Fruit fly (Drosophila melanogaster) whole organism, embryonic: ENCODE data around the gene lectin-37Da.

ENCODE experiments used
- Aef1 ChIP-seq: fragments of 200-800 bp; sonication (Bioruptor generic); IDR thresholded peaks from 3 replicates; pipeline ENCODE4 v1.3.6; 2022; ENCODE audit warnings: missing biosample characterization, missing genetic modification characterization
- Awh ChIP-seq: fragments of 200-800 bp; sonication (Bioruptor generic); IDR thresholded peaks from 2 replicates; pipeline ENCODE4, ENCODE4 v1.3.6; 2022; ENCODE audit warnings: missing biosample characterization, missing genetic modification characterization
- CG10431 ChIP-seq: fragments of 200-800 bp; sonication (Bioruptor generic); optimal IDR thresholded peaks from 3 replicates; lab custom pipeline; 2018; ENCODE audit warnings: missing biosample characterization, mild to moderate bottlenecking, missing genetic modification characterization
- CG11456 ChIP-seq: fragments of 200-800 bp; sonication (Bioruptor generic); IDR thresholded peaks from 3 replicates; pipeline ENCODE4 v1.3.6; 2022; ENCODE audit warnings: missing biosample characterization, missing genetic modification characterization
- CG12744 ChIP-seq: fragments of 200-800 bp; sonication (Bioruptor generic); optimal IDR thresholded peaks from 2 replicates; lab custom pipeline; 2016; ENCODE audit warnings: missing biosample characterization, missing genetic modification characterization
- CG12942 ChIP-seq: fragments of 200-800 bp; sonication (Bioruptor generic); optimal IDR thresholded peaks from 3 replicates; lab custom pipeline; 2016; ENCODE audit warnings: missing biosample characterization, missing genetic modification characterization
- CG13296 ChIP-seq: fragments of 200-800 bp; sonication (Bioruptor generic); optimal IDR thresholded peaks from 3 replicates; lab custom pipeline; 2018; ENCODE audit warnings: missing biosample characterization, mild to moderate bottlenecking, missing genetic modification characterization
- CG15073 ChIP-seq: fragments of 200-800 bp; sonication (Bioruptor generic); optimal IDR thresholded peaks from 2 replicates; lab custom pipeline; 2016; ENCODE audit warnings: missing biosample characterization, missing genetic modification characterization
- CG15601 ChIP-seq: fragments of 200-800 bp; sonication (Bioruptor generic); optimal IDR thresholded peaks from 3 replicates; lab custom pipeline; 2019; ENCODE audit warnings: missing biosample characterization, mild to moderate bottlenecking, missing genetic modification characterization, moderate library complexity
- CG1792 ChIP-seq: fragments of 200-800 bp; sonication (Bioruptor generic); optimal IDR thresholded peaks from 2 replicates; lab custom pipeline; 2016; ENCODE audit warnings: missing biosample characterization, missing genetic modification characterization
- CG18262 ChIP-seq: fragments of 200-800 bp; optimal IDR thresholded peaks from 3 replicates; lab custom pipeline; 2019; ENCODE audit warnings: missing biosample characterization, mild to moderate bottlenecking, missing genetic modification characterization, moderate library complexity
- CG2199 ChIP-seq: fragments of 200-800 bp; sonication (Bioruptor generic); IDR thresholded peaks from 3 replicates; pipeline ENCODE4 v1.3.6; 2022; ENCODE audit warnings: missing biosample characterization, missing genetic modification characterization
- CG31441 ChIP-seq: fragments of 200-800 bp; sonication (Bioruptor generic); IDR thresholded peaks from 2 replicates; pipeline ENCODE4 v1.3.6; 2022; ENCODE audit warnings: missing biosample characterization, missing genetic modification characterization
- CG33213 ChIP-seq: fragments of 200-800 bp; sonication (Bioruptor generic); optimal IDR thresholded peaks from 3 replicates; lab custom pipeline; 2016; ENCODE audit warnings: missing biosample characterization, missing genetic modification characterization
- CG6254 ChIP-seq: fragments of 200-800 bp; sonication (Bioruptor generic); optimal IDR thresholded peaks from 3 replicates; lab custom pipeline; 2017; ENCODE audit warnings: mild to moderate bottlenecking, missing biosample characterization, missing genetic modification reagents, missing genetic modification characterization
- CG7372 ChIP-seq: fragments of 200-800 bp; sonication (Bioruptor generic); IDR thresholded peaks from 2 replicates; pipeline ENCODE4 v1.3.6; 2022; ENCODE audit warnings: missing biosample characterization, missing genetic modification characterization
- CG8290 ChIP-seq, 3 experiments: fragments of 200-800 bp; sonication (Bioruptor generic); optimal IDR thresholded peaks; 2 replicates each; lab custom pipeline; 2016 to 2019; ENCODE audit warnings: missing biosample characterization in 3 of 3, missing genetic modification characterization in 3 of 3, mild to moderate bottlenecking in 2 of 3, moderate library complexity in 1 of 3
- Chrac-16 ChIP-seq: fragments of 200-800 bp; sonication (Bioruptor generic); optimal IDR thresholded peaks from 3 replicates; lab custom pipeline; 2016; ENCODE audit warnings: missing biosample characterization, missing genetic modification characterization
- Deaf1 ChIP-seq: fragments of 200-800 bp; optimal IDR thresholded peaks from 3 replicates; lab custom pipeline; 2019; ENCODE audit warnings: missing biosample characterization, mild to moderate bottlenecking, missing genetic modification characterization, moderate library complexity
- Drgx ChIP-seq: fragments of 200-800 bp; sonication (Bioruptor generic); IDR thresholded peaks from 2 replicates; pipeline ENCODE4 v1.3.6; 2022; ENCODE audit warnings: missing biosample characterization, missing genetic modification characterization
- E2f1 ChIP-seq: fragments of 200-800 bp; sonication (Bioruptor generic); IDR thresholded peaks from 2 replicates; pipeline ENCODE4 v1.3.6; 2022; ENCODE audit warnings: missing biosample characterization, missing genetic modification characterization
- Gsc ChIP-seq: fragments of 200-800 bp; sonication (Bioruptor generic); IDR thresholded peaks from 2 replicates; pipeline ENCODE4 v1.3.6; 2022; ENCODE audit warnings: missing biosample characterization, missing genetic modification characterization
- Hmx ChIP-seq: fragments of 200-800 bp; sonication (Bioruptor generic); optimal IDR thresholded peaks from 2 replicates; lab custom pipeline; 2016; ENCODE audit warnings: missing biosample characterization, missing genetic modification characterization
- Med ChIP-seq: fragments of 200-800 bp; sonication (Bioruptor generic); peaks from one replicate; lab custom pipeline; 2016; ENCODE audit warnings: missing biosample characterization, missing genetic modification characterization, mild to moderate bottlenecking, inconsistent platforms, moderate library complexity
- Mes4 ChIP-seq: fragments of 200-800 bp; sonication (Bioruptor generic); optimal IDR thresholded peaks from 2 replicates; lab custom pipeline; 2016; ENCODE audit warnings: missing biosample characterization, missing genetic modification characterization
- Ravus ChIP-seq: fragments of 200-800 bp; sonication (Bioruptor generic); IDR thresholded peaks from 2 replicates; pipeline ENCODE4 v1.3.6; 2022; ENCODE audit warnings: missing biosample characterization, missing genetic modification characterization
- Sry-β ChIP-seq: fragments of 200-800 bp; sonication (Bioruptor generic); optimal IDR thresholded peaks from 2 replicates; lab custom pipeline; 2018; ENCODE audit warnings: missing biosample characterization, mild to moderate bottlenecking, missing genetic modification characterization, moderate library complexity
- Ssrp ChIP-seq: fragments of 200-800 bp; sonication (Bioruptor generic); optimal IDR thresholded peaks from 2 replicates; lab custom pipeline; 2018; ENCODE audit warnings: missing biosample characterization, mild to moderate bottlenecking, missing genetic modification characterization, moderate library complexity
- Tbp ChIP-seq: fragments of >200 bp; optimal IDR thresholded peaks from 2 replicates; lab custom pipeline; 2018; ENCODE audit warnings: missing biosample characterization, missing genetic modification characterization
- YL-1 ChIP-seq: fragments of 200-800 bp; sonication (Bioruptor generic); optimal IDR thresholded peaks from 3 replicates; lab custom pipeline; 2017; ENCODE audit warnings: missing biosample characterization, mild to moderate bottlenecking, missing genetic modification characterization
- cas ChIP-seq: fragments of 200-800 bp; sonication (Bioruptor generic); IDR thresholded peaks from 2 replicates; pipeline ENCODE4 v1.3.6; 2022; ENCODE audit warnings: missing biosample characterization, missing genetic modification characterization
- corto ChIP-seq: fragments of 200-800 bp; sonication (Bioruptor generic); optimal IDR thresholded peaks from 2 replicates; lab custom pipeline; 2016; ENCODE audit warnings: missing biosample characterization, mild to moderate bottlenecking, missing genetic modification characterization, moderate library complexity
- croc ChIP-seq: fragments of 200-800 bp; sonication (Bioruptor generic); conservative IDR thresholded peaks from 3 replicates; pipeline ENCODE4 v1.3.6; 2022; ENCODE audit warnings: missing biosample characterization, missing genetic modification characterization
- danr ChIP-seq: fragments of 200-800 bp; sonication (Bioruptor generic); IDR thresholded peaks from 2 replicates; pipeline ENCODE4 v1.3.6; 2022; ENCODE audit warnings: missing biosample characterization, missing genetic modification characterization
- dmrt11E ChIP-seq: fragments of 200-800 bp; sonication (Bioruptor generic); optimal IDR thresholded peaks from 3 replicates; lab custom pipeline; 2018; ENCODE audit warnings: missing biosample characterization, mild to moderate bottlenecking, missing genetic modification characterization, moderate library complexity
- en ChIP-seq: fragments of 200-800 bp; sonication (Bioruptor generic); optimal IDR thresholded peaks from 2 replicates; lab custom pipeline; 2016; ENCODE audit warnings: missing biosample characterization, missing genetic modification characterization
- ewg ChIP-seq: fragments of 200-800 bp; sonication (Bioruptor generic); optimal IDR thresholded peaks from 3 replicates; lab custom pipeline; 2017; ENCODE audit warnings: mild to moderate bottlenecking, missing biosample characterization, missing genetic modification reagents, missing genetic modification characterization
- fd3F ChIP-seq: fragments of 200-800 bp; sonication (Bioruptor generic); optimal IDR thresholded peaks from 2 replicates; lab custom pipeline; 2018; ENCODE audit warnings: missing biosample characterization, mild to moderate bottlenecking, missing genetic modification characterization, moderate library complexity
- gsb ChIP-seq: fragments of 200-800 bp; sonication (Bioruptor generic); IDR thresholded peaks from 2 replicates; pipeline ENCODE4 v1.3.6; 2022; ENCODE audit warnings: missing biosample characterization, missing genetic modification characterization
- ind ChIP-seq: fragments of 200-800 bp; sonication (Bioruptor generic); optimal IDR thresholded peaks from 3 replicates; lab custom pipeline; 2016; ENCODE audit warnings: missing biosample characterization, missing genetic modification characterization
- jumu ChIP-seq: fragments of 200-800 bp; sonication (Bioruptor generic); optimal IDR thresholded peaks from 3 replicates; lab custom pipeline; 2016; ENCODE audit warnings: missing biosample characterization, missing genetic modification characterization
- pum ChIP-seq: fragments of 200-800 bp; sonication (Bioruptor generic); optimal IDR thresholded peaks from 2 replicates; lab custom pipeline; 2016; ENCODE audit warnings: missing biosample characterization, missing genetic modification characterization
- ranshi ChIP-seq: fragments of 200-800 bp; sonication (Bioruptor generic); IDR thresholded peaks from 2 replicates; pipeline ENCODE4 v1.3.6; 2022; ENCODE audit warnings: missing biosample characterization, missing genetic modification characterization
- repo ChIP-seq: fragments of 200-800 bp; sonication (Bioruptor generic); optimal IDR thresholded peaks from 2 replicates; lab custom pipeline; 2016; ENCODE audit warnings: missing biosample characterization, missing genetic modification characterization
- sd ChIP-seq: fragments of 200-800 bp; sonication (Bioruptor generic); optimal IDR thresholded peaks from 3 replicates; lab custom pipeline; 2018; ENCODE audit warnings: missing biosample characterization, mild to moderate bottlenecking, missing genetic modification characterization, moderate library complexity
- shn ChIP-seq: fragments of 200-800 bp; sonication (Bioruptor generic); optimal IDR thresholded peaks from 3 replicates; lab custom pipeline; 2016; ENCODE audit warnings: missing biosample characterization, missing genetic modification characterization
- slou ChIP-seq: fragments of 200-800 bp; sonication (Bioruptor generic); optimal IDR thresholded peaks from 3 replicates; lab custom pipeline; 2016; ENCODE audit warnings: missing biosample characterization, missing genetic modification characterization
- ssp ChIP-seq: fragments of 200-800 bp; sonication (Bioruptor generic); IDR thresholded peaks from 2 replicates; pipeline ENCODE4 v1.3.6; 2022; ENCODE audit warnings: missing biosample characterization, missing genetic modification characterization
- sug ChIP-seq: fragments of 200-800 bp; optimal IDR thresholded peaks from 2 replicates; lab custom pipeline; 2019; ENCODE audit warnings: missing biosample characterization, mild to moderate bottlenecking, missing genetic modification characterization, moderate library complexity
- vfl ChIP-seq: fragments of 200-800 bp; sonication (Bioruptor generic); optimal IDR thresholded peaks from 2 replicates; lab custom pipeline; 2016; ENCODE audit warnings: missing biosample characterization, missing genetic modification characterization
- vvl ChIP-seq: fragments of 200-800 bp; sonication (Bioruptor generic); IDR thresholded peaks from 2 replicates; pipeline ENCODE4 v1.3.6; 2022; ENCODE audit warnings: missing biosample characterization, missing genetic modification characterization
- wdn ChIP-seq: fragments of 200-800 bp; sonication (Bioruptor generic); IDR thresholded peaks from 2 replicates; pipeline ENCODE4 v1.3.6; 2022; ENCODE audit warnings: missing biosample characterization, missing genetic modification characterization

lectin-37Da gene

dm6 chr2L:19376145-19376544, 42.0 kb upstream of the lectin-37Da start (continued):
- no peak for TF ChIP-seq Mes4 (GFP tag; lab: Kevin White, UChicago)
- no peak for TF ChIP-seq fd3F
- TF ChIP-seq jumu (GFP tag; lab: Kevin White, UChicago), result no peak
- TF ChIP-seq cas (GFP tag; lab: Robert Waterston, UW), result no peak
- TF ChIP-seq CG15601 (tag; lab: Kevin White, UChicago), result no peak
- no peak for TF ChIP-seq sug (tag; lab: Kevin White, UChicago)
- 0 out of 3 replicates have a peak, but pooled peaks have one; percentile 12 for TF ChIP-seq CG11456 (GFP tag; lab: Robert Waterston, UW)
- no peak for TF ChIP-seq pum (GFP tag; lab: Kevin White, UChicago)
- TF ChIP-seq vfl, result no peak
- TF ChIP-seq danr, result no peak
- TF ChIP-seq Chrac-16 (GFP tag; lab: Kevin White, UChicago), result no peak
- no peak for TF ChIP-seq Deaf1 (tag; lab: Kevin White, UChicago)
- peak; percentile 68 for TF ChIP-seq CG18262 (tag; lab: Kevin White, UChicago)
- TF ChIP-seq CG8290 (GFP tag; optimal IDR thresholded peaks at IDR 0.05; lab: Kevin White, UChicago), result no peak
- peak in 1 of 2 experiments; percentile 2 for TF ChIP-seq CG8290 (tag; optimal IDR thresholded peaks at IDR 0.05; lab: Kevin White, UChicago)
- TF ChIP-seq slou (GFP tag; lab: Kevin White, UChicago), result no peak
- TF ChIP-seq CG15073, result no peak
- TF ChIP-seq wdn (GFP tag; lab: Robert Waterston, UW), result no peak
- TF ChIP-seq Tbp, result no peak
- TF ChIP-seq Gsc (GFP tag; lab: Robert Waterston, UW), result no peak
- 0 out of 3 replicates have a peak, but pooled peaks have one; percentile 34 for TF ChIP-seq croc
- TF ChIP-seq CG2199, result no peak
- no peak for TF ChIP-seq gsb (GFP tag; lab: Robert Waterston, UW)
- peak; percentile 18 for TF ChIP-seq Ssrp (tag; lab: Kevin White, UChicago)
- no peak for TF ChIP-seq CG13296
- no peak for TF ChIP-seq CG33213
- TF ChIP-seq corto (GFP tag; lab: Kevin White, UChicago), result no peak
- TF ChIP-seq ewg (GFP tag; lab: Kevin White, UChicago), result peak; percentile 1
- no peak for TF ChIP-seq CG7372
- peak; percentile 52 for TF ChIP-seq CG6254 (GFP tag; lab: Kevin White, UChicago)
- TF ChIP-seq ind (GFP tag; lab: Kevin White, UChicago), result no peak
- no peak for TF ChIP-seq CG12942 (GFP tag; lab: Kevin White, UChicago)
- TF ChIP-seq en (GFP tag; lab: Kevin White, UChicago), result no peak
- no peak for TF ChIP-seq YL-1 (GFP tag; lab: Kevin White, UChicago)
- TF ChIP-seq repo (GFP tag; lab: Kevin White, UChicago), result no peak
- TF ChIP-seq Sry-β (GFP tag; lab: Kevin White, UChicago), result no peak
- TF ChIP-seq Aef1 (GFP tag; lab: Robert Waterston, UW), result no peak
- TF ChIP-seq sd (tag; lab: Kevin White, UChicago), result no peak
- no peak for TF ChIP-seq CG10431 (GFP tag; lab: Kevin White, UChicago)
- no peak for TF ChIP-seq CG1792 (GFP tag; lab: Kevin White, UChicago)
- peak; percentile 39; the same call in 1 of the 2 replicates for TF ChIP-seq ranshi (GFP tag; lab: Robert Waterston, UW)
- TF ChIP-seq vvl (GFP tag; lab: Robert Waterston, UW), result peak; percentile 58
- TF ChIP-seq E2f1 (GFP tag; lab: Robert Waterston, UW), result no peak; the same call in 1 of the 2 replicates
- TF ChIP-seq Ravus (GFP tag; lab: Robert Waterston, UW), result no peak
- no peak for TF ChIP-seq ssp (GFP tag; lab: Robert Waterston, UW)
- peak; percentile 50; the same call in 1 of the 2 replicates for TF ChIP-seq CG31441 (GFP tag; lab: Robert Waterston, UW)
- TF ChIP-seq Hmx, result no peak
- TF ChIP-seq shn (GFP tag; lab: Kevin White, UChicago), result no peak
- peak; percentile 75 for TF ChIP-seq Med (GFP tag; lab: Kevin White, UChicago)
- peak; percentile 73 for TF ChIP-seq dmrt11E (tag; lab: Kevin White, UChicago)
- no peak for TF ChIP-seq CG12744 (GFP tag; lab: Kevin White, UChicago)
- 0 out of 2 replicates have a peak, but pooled peaks have one; percentile 32 for TF ChIP-seq Awh (GFP tag; lab: Robert Waterston, UW)
- peak; percentile 80 for TF ChIP-seq Drgx (GFP tag; lab: Robert Waterston, UW)
